Fruit fly (Drosophila melanogaster) Kc167 (cell line): ENCODE data around the gene LSm3.

Experiments
- Myc ChIP-seq: fragments of >200 bp; optimal IDR thresholded peaks from 2 replicates; lab custom pipeline; 2017; ENCODE audit warnings: missing external identifiers
- h ChIP-seq: fragments of >200 bp; optimal IDR thresholded peaks from 3 replicates; lab custom pipeline; 2018; ENCODE audit warnings: missing external identifiers
- psq ChIP-seq: fragments of >200 bp; optimal IDR thresholded peaks from 2 replicates; lab custom pipeline; 2017; ENCODE audit warnings: missing external identifiers

- TF ChIP-seq psq (lab: Kevin White, UChicago) (no peak), h (no peak), Myc (lab: Kevin White, UChicago) (no peak)
Measured at dm6 chr3R:24025715-24026467, 29.8 kb downstream of the LSm3 start.
